Worm (Caenorhabditis elegans) whole organism, L3 larva: Measurements from ENCODE around the gene hoe-1.
A peak's percentile ranks its signal among the peaks of the same experiment; 100 is the strongest.
"Not testable (repeated sequence)": the region's sequence is repeated elsewhere in the genome, so short reads cannot be mapped to it uniquely, and the experiment has no call there.

Experiments used
- ceh-82 ChIP-seq: fragments of 150-350 bp; optimal IDR thresholded peaks from 2 replicates; lab custom pipeline; 2014; ENCODE audit warnings: missing biosample characterization, missing genetic modification characterization
- jun-1 ChIP-seq: fragments of 150-350 bp; optimal IDR thresholded peaks from 2 replicates; lab custom pipeline; 2014; ENCODE audit warnings: missing biosample characterization, missing genetic modification reagents, missing genetic modification characterization
- nfya-1 ChIP-seq: sonication (generic microtip); optimal IDR thresholded peaks from 2 replicates; lab custom pipeline; 2017; ENCODE audit warnings: missing genetic modification characterization, mild to moderate bottlenecking, missing compliant biosample characterization, antibody characterized with exemption, moderate library complexity; ENCODE audit not compliant: insufficient read depth
- nhr-23 ChIP-seq: fragments of 150-350 bp; optimal IDR thresholded peaks from 2 replicates; lab custom pipeline; 2014; ENCODE audit warnings: missing biosample characterization, missing genetic modification reagents, missing genetic modification characterization
- nhr-43 ChIP-seq: sonication (generic microtip); optimal IDR thresholded peaks from 2 replicates; lab custom pipeline; 2016; ENCODE audit warnings: mild to moderate bottlenecking, missing genetic modification characterization, missing compliant biosample characterization; ENCODE audit not compliant: poor library complexity, severe bottlenecking
- pqm-1 ChIP-seq: fragments of 150-350 bp; optimal IDR thresholded peaks from 2 replicates; lab custom pipeline; 2017; ENCODE audit warnings: missing biosample characterization, missing genetic modification characterization, inconsistent platforms
- snpc-4 ChIP-seq: fragments of 150-350 bp; optimal IDR thresholded peaks from 2 replicates; lab custom pipeline; 2014; ENCODE audit warnings: missing biosample characterization, missing genetic modification characterization
- unc-62 ChIP-seq: fragments of 150-350 bp; sonication (generic microtip); optimal IDR thresholded peaks from 4 replicates; lab custom pipeline; 2014; ENCODE audit warnings: missing biosample characterization, missing genetic modification reagents, missing genetic modification characterization
- zag-1 ChIP-seq: fragments of 150-350 bp; optimal IDR thresholded peaks from 2 replicates; lab custom pipeline; 2014; ENCODE audit warnings: missing biosample characterization, missing genetic modification characterization
- ztf-11 ChIP-seq: fragments of 150-350 bp; optimal IDR thresholded peaks from 2 replicates; lab custom pipeline; 2014; ENCODE audit warnings: missing biosample characterization, missing genetic modification characterization
- ztf-4 ChIP-seq: fragments of 150-350 bp; optimal IDR thresholded peaks from 2 replicates; lab custom pipeline; 2014; ENCODE audit warnings: missing biosample characterization, missing genetic modification characterization

DNA sequence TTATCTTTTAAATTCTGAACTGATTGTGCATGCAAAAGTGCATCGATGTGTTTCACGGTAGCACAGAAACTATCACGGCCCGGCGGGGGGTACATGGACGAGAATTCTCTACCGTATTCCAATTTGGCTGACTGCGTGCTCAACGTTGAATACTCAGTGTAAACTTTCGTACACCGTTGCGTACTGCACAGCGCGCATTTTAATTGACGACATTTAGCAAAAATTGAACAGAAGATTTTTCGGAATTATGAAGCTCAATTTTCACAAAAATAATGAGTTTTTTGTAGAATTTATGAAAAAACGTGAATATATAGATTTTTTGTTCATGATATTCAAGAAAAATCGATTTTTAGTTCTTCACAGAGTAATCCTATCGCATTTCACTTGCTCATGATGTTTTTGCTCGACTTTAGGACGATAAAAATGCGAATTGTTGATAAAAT, 18.6 kb downstream of the hoe-1 start:
- TF ChIP-seq snpc-4; unc-62 (GFP tag; lab: Kevin White, UChicago); zag-1 (tag; lab: Kevin White, UChicago); ztf-11 (tag; lab: Kevin White, UChicago); jun-1 (tag; lab: Kevin White, UChicago); pqm-1 (tag; lab: Kevin White, UChicago); ceh-82 (tag; lab: Kevin White, UChicago): not testable (repeated sequence)
- TF ChIP-seq nfya-1 (peak; percentile 58), nhr-43 (peak; percentile 64), nhr-23 (peak; percentile 73), ztf-4 (peak; percentile 0)
